Fruit fly (Drosophila melanogaster) whole organism, embryonic: Measurements from ENCODE around the gene Ppt1.

Source experiments
- Aef1 ChIP-seq: fragments of 200-800 bp; sonication (Bioruptor generic); IDR thresholded peaks from 3 replicates; pipeline ENCODE4 v1.3.6; 2022; ENCODE audit warnings: missing biosample characterization, missing genetic modification characterization
- Antp ChIP-seq: fragments of 200-800 bp; sonication (Bioruptor generic); optimal IDR thresholded peaks from 3 replicates; lab custom pipeline; 2016; ENCODE audit warnings: missing biosample characterization, missing genetic modification characterization
- B-H2 ChIP-seq: fragments of 200-800 bp; sonication (Bioruptor generic); optimal IDR thresholded peaks from 2 replicates; lab custom pipeline; 2018; ENCODE audit warnings: missing biosample characterization, mild to moderate bottlenecking, missing genetic modification characterization
- CG11560 ChIP-seq: fragments of 200-800 bp; sonication (Bioruptor generic); IDR thresholded peaks from 3 replicates; pipeline ENCODE4 v1.3.6; 2022; ENCODE audit warnings: missing biosample characterization, missing genetic modification characterization
- CG15269 ChIP-seq: fragments of 200-800 bp; sonication (Bioruptor generic); optimal IDR thresholded peaks from 2 replicates; lab custom pipeline; 2018; ENCODE audit warnings: missing biosample characterization, mild to moderate bottlenecking, missing genetic modification characterization, moderate library complexity
- CG15696 ChIP-seq: fragments of 200-800 bp; sonication (Bioruptor generic); optimal IDR thresholded peaks from 2 replicates; lab custom pipeline; 2019; ENCODE audit warnings: missing biosample characterization, mild to moderate bottlenecking, missing genetic modification characterization, moderate library complexity
- CG1602 ChIP-seq: fragments of 200-800 bp; sonication (Bioruptor generic); optimal IDR thresholded peaks from 3 replicates; lab custom pipeline; 2016; ENCODE audit warnings: missing biosample characterization, missing genetic modification characterization
- CG16863 ChIP-seq: fragments of 200-800 bp; sonication (Bioruptor generic); optimal IDR thresholded peaks from 3 replicates; lab custom pipeline; 2016; ENCODE audit warnings: missing biosample characterization, missing genetic modification characterization
- CG18011 ChIP-seq: fragments of 200-800 bp; sonication (Bioruptor generic); optimal IDR thresholded peaks from 2 replicates; lab custom pipeline; 2017; ENCODE audit warnings: missing biosample characterization, missing genetic modification characterization, mild to moderate bottlenecking, moderate library complexity, missing genotype
- CG30403 ChIP-seq: fragments of 200-800 bp; sonication (Bioruptor generic); optimal IDR thresholded peaks from 3 replicates; lab custom pipeline; 2016; ENCODE audit warnings: missing biosample characterization, missing genetic modification characterization
- CG30431 ChIP-seq: fragments of 200-800 bp; sonication (Bioruptor generic); optimal IDR thresholded peaks from 2 replicates; lab custom pipeline; 2017; ENCODE audit warnings: missing biosample characterization, missing genetic modification characterization
- CG3163 ChIP-seq: fragments of 200-800 bp; sonication (Bioruptor generic); optimal IDR thresholded peaks from 3 replicates; lab custom pipeline; 2016; ENCODE audit warnings: missing biosample characterization, missing genetic modification characterization
- CG4282 ChIP-seq: fragments of 200-800 bp; sonication (Bioruptor generic); optimal IDR thresholded peaks from 2 replicates; lab custom pipeline; 2016; ENCODE audit warnings: missing biosample characterization, missing genetic modification characterization
- CG5180 ChIP-seq: fragments of 200-800 bp; sonication (Bioruptor generic); optimal IDR thresholded peaks from 3 replicates; lab custom pipeline; 2017; ENCODE audit warnings: missing biosample characterization, missing genetic modification characterization, mild to moderate bottlenecking, moderate library complexity, missing genetic modification reagents
- CG6272 ChIP-seq: fragments of 200-800 bp; sonication (Bioruptor generic); IDR thresholded peaks from 2 replicates; pipeline ENCODE4 v1.3.6; 2022; ENCODE audit warnings: missing biosample characterization, missing genetic modification characterization
- CG6791 ChIP-seq: fragments of 200-800 bp; sonication (Bioruptor generic); IDR thresholded peaks from 3 replicates; pipeline ENCODE4 v1.3.6; 2022; ENCODE audit warnings: missing biosample characterization, missing genetic modification characterization; ENCODE audit not compliant: partially characterized antibody
- CG7928 ChIP-seq: fragments of 200-800 bp; sonication (Bioruptor generic); optimal IDR thresholded peaks from 2 replicates; lab custom pipeline; 2017; ENCODE audit warnings: missing biosample characterization, mild to moderate bottlenecking, missing genetic modification characterization
- CG8089 ChIP-seq: fragments of 200-800 bp; sonication (Bioruptor generic); optimal IDR thresholded peaks from 3 replicates; lab custom pipeline; 2016; ENCODE audit warnings: missing biosample characterization, missing genetic modification characterization
- CG8388 ChIP-seq: fragments of 200-800 bp; sonication (Bioruptor generic); optimal IDR thresholded peaks from 2 replicates; lab custom pipeline; 2019; ENCODE audit warnings: missing biosample characterization, mild to moderate bottlenecking, missing genetic modification characterization, moderate library complexity
- CG8478 ChIP-seq: fragments of >200 bp; optimal IDR thresholded peaks from 2 replicates; lab custom pipeline; 2018
- CG8924 ChIP-seq: fragments of 200-800 bp; optimal IDR thresholded peaks from 3 replicates; lab custom pipeline; 2019; ENCODE audit warnings: missing biosample characterization, mild to moderate bottlenecking, missing genetic modification characterization, moderate library complexity
- CkIIα-i1 ChIP-seq: fragments of 200-800 bp; sonication (Bioruptor generic); IDR thresholded peaks from 2 replicates; pipeline ENCODE4 v1.3.6; 2022; ENCODE audit warnings: missing biosample characterization, missing genetic modification characterization
- Dip2 ChIP-seq: fragments of 200-800 bp; sonication (Bioruptor generic); IDR thresholded peaks from 2 replicates; pipeline ENCODE4 v1.3.6; 2022; ENCODE audit warnings: missing biosample characterization, missing genetic modification characterization
- Drgx ChIP-seq: fragments of 200-800 bp; sonication (Bioruptor generic); IDR thresholded peaks from 2 replicates; pipeline ENCODE4 v1.3.6; 2022; ENCODE audit warnings: missing biosample characterization, missing genetic modification characterization
- HLH3B ChIP-seq: fragments of 200-800 bp; sonication (Bioruptor generic); IDR thresholded peaks from 2 replicates; pipeline ENCODE4 v1.3.6; 2022; ENCODE audit warnings: missing biosample characterization, missing genetic modification characterization
- HLH4C ChIP-seq: fragments of 200-800 bp; sonication (Bioruptor generic); IDR thresholded peaks from 3 replicates; pipeline ENCODE4 v1.3.6; 2022; ENCODE audit warnings: missing biosample characterization, missing genetic modification characterization; ENCODE audit not compliant: partially characterized antibody
- Hey ChIP-seq: fragments of 200-800 bp; sonication (Bioruptor generic); optimal IDR thresholded peaks from 3 replicates; lab custom pipeline; 2018; ENCODE audit warnings: missing biosample characterization, mild to moderate bottlenecking, missing genetic modification characterization
- HmgZ ChIP-seq: fragments of 200-800 bp; sonication (Bioruptor generic); optimal IDR thresholded peaks from 2 replicates; lab custom pipeline; 2018; ENCODE audit warnings: missing biosample characterization, mild to moderate bottlenecking, missing genetic modification characterization
- Mad ChIP-seq: fragments of 200-800 bp; sonication (Bioruptor generic); optimal IDR thresholded peaks from 2 replicates; lab custom pipeline; 2016; ENCODE audit warnings: missing biosample characterization, missing genetic modification characterization
- NK7.1 ChIP-seq: fragments of 200-800 bp; sonication (Bioruptor generic); optimal IDR thresholded peaks from 3 replicates; lab custom pipeline; 2016; ENCODE audit warnings: missing biosample characterization, missing genetic modification characterization
- Ptx1 ChIP-seq: fragments of 200-800 bp; sonication (Bioruptor generic); IDR thresholded peaks from 2 replicates; pipeline ENCODE4 v1.3.6; 2022; ENCODE audit warnings: missing biosample characterization, missing genetic modification characterization
- Rfx ChIP-seq: fragments of 200-800 bp; sonication (Bioruptor generic); IDR thresholded peaks from 2 replicates; pipeline ENCODE4 v1.3.6; 2022; ENCODE audit warnings: missing biosample characterization, missing genetic modification characterization
- Stat92E ChIP-seq, 3 experiments: fragments of >200 bp in 2 of 3; fragments of 200-800 bp in 1 of 3; sonication (Bioruptor generic) in 1 of 3; optimal IDR thresholded peaks; 2 replicates each; lab custom pipeline; 2017 to 2019; ENCODE audit warnings: missing biosample characterization in 3 of 3, missing genetic modification characterization in 3 of 3, mild to moderate bottlenecking in 1 of 3, moderate library complexity in 1 of 3
- al ChIP-seq: fragments of 200-800 bp; sonication (Bioruptor generic); IDR thresholded peaks from 2 replicates; pipeline ENCODE4 v1.3.6; 2022; ENCODE audit warnings: missing biosample characterization, missing genetic modification characterization
- btn ChIP-seq: fragments of 200-800 bp; sonication (Bioruptor generic); optimal IDR thresholded peaks from 2 replicates; lab custom pipeline; 2016; ENCODE audit warnings: missing biosample characterization, missing genetic modification characterization
- chm ChIP-seq: fragments of 200-800 bp; sonication (Bioruptor generic); IDR thresholded peaks from 2 replicates; pipeline ENCODE4 v1.3.6; 2022; ENCODE audit warnings: missing biosample characterization, missing genetic modification characterization
- dati ChIP-seq: fragments of 200-800 bp; sonication (Bioruptor generic); IDR thresholded peaks from 2 replicates; pipeline ENCODE4 v1.3.6; 2022; ENCODE audit warnings: missing biosample characterization, missing genetic modification characterization
- dmrt99B ChIP-seq: fragments of 200-800 bp; sonication (Bioruptor generic); optimal IDR thresholded peaks from 2 replicates; lab custom pipeline; 2018; ENCODE audit warnings: missing biosample characterization, mild to moderate bottlenecking, missing genetic modification characterization, moderate library complexity
- emc ChIP-seq: fragments of 200-800 bp; sonication (Bioruptor generic); optimal IDR thresholded peaks from 2 replicates; lab custom pipeline; 2016; ENCODE audit warnings: missing biosample characterization, missing genetic modification characterization
- eve ChIP-seq, 2 experiments: fragments of >200 bp; optimal IDR thresholded peaks; 2 replicates each; lab custom pipeline; 2017; ENCODE audit warnings: missing biosample characterization in 2 of 2, missing genetic modification characterization in 2 of 2
- ewg ChIP-seq: fragments of 200-800 bp; sonication (Bioruptor generic); optimal IDR thresholded peaks from 3 replicates; lab custom pipeline; 2017; ENCODE audit warnings: mild to moderate bottlenecking, missing biosample characterization, missing genetic modification reagents, missing genetic modification characterization
- gsb-n ChIP-seq: fragments of 200-800 bp; sonication (Bioruptor generic); optimal IDR thresholded peaks from 3 replicates; lab custom pipeline; 2018; ENCODE audit warnings: missing biosample characterization, mild to moderate bottlenecking, missing genetic modification characterization
- her ChIP-seq: fragments of 200-800 bp; sonication (Bioruptor generic); optimal IDR thresholded peaks from 2 replicates; lab custom pipeline; 2016; ENCODE audit warnings: missing biosample characterization, missing genetic modification characterization
- mam ChIP-seq: fragments of 200-800 bp; sonication (Bioruptor generic); optimal IDR thresholded peaks from 3 replicates; lab custom pipeline; 2016; ENCODE audit warnings: missing biosample characterization, missing genetic modification characterization
- pan ChIP-seq, 4 experiments: fragments of >200 bp in 3 of 4; fragments of 200-800 bp in 1 of 4; sonication (Bioruptor generic) in 1 of 4; optimal IDR thresholded peaks in 3 of 4; IDR thresholded peaks in 1 of 4; 2 replicates each; pipeline versions ENCODE4 v1.3.6 to Lab custom; 2017 to 2022; ENCODE audit warnings: missing biosample characterization in 2 of 4, missing genetic modification characterization in 2 of 4, mixed read lengths in 1 of 4
- pb ChIP-seq: fragments of 200-800 bp; sonication (Bioruptor generic); optimal IDR thresholded peaks from 3 replicates; lab custom pipeline; 2016; ENCODE audit warnings: missing biosample characterization, missing genetic modification characterization
- repo ChIP-seq: fragments of 200-800 bp; sonication (Bioruptor generic); optimal IDR thresholded peaks from 2 replicates; lab custom pipeline; 2016; ENCODE audit warnings: missing biosample characterization, missing genetic modification characterization
- sim ChIP-seq: fragments of 200-800 bp; sonication (Bioruptor generic); IDR thresholded peaks from 2 replicates; pipeline ENCODE4 v1.3.6; 2022; ENCODE audit warnings: missing biosample characterization, missing genetic modification characterization
- twi ChIP-seq: fragments of 200-800 bp; optimal IDR thresholded peaks from 2 replicates; lab custom pipeline; 2019; ENCODE audit warnings: missing biosample characterization, mild to moderate bottlenecking, missing genetic modification characterization, moderate library complexity
- yki ChIP-seq: fragments of >200 bp; optimal IDR thresholded peaks from 3 replicates; lab custom pipeline; 2018
- zfh1 ChIP-seq: fragments of 200-800 bp; sonication (Bioruptor generic); IDR thresholded peaks from 3 replicates; pipeline ENCODE4 v1.3.6; 2022; ENCODE audit warnings: missing biosample characterization, missing genetic modification characterization
- zfh2 ChIP-seq: fragments of 200-800 bp; sonication (Bioruptor generic); optimal IDR thresholded peaks from 2 replicates; lab custom pipeline; 2016; ENCODE audit warnings: missing biosample characterization, missing genetic modification characterization

Gene Ppt1

DNA sequence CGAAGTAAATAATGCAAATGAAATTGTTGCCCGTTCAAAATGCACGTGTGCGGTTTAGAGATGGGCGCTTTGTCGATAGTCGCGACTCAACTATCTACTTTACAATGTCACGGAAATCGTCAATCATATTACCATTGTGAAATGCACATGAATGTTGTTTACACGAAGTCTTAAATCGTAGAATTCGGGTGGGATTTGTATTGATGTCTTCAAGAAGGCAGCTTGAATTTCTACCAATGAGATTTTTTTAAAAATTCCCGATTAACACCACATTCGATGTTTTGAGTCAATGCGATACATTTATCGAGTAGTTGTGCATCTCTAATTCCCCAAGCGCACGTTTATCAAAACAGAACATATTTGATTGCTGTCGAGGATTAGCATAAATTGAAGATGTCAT, 30.2 kb upstream of the Ppt1 start, which contains the start of gene CG1789 (continued):
- TF ChIP-seq CG8089 = no peak
- TF ChIP-seq CG8924 (tag; lab: Kevin White, UChicago) = no peak
- no peak for TF ChIP-seq Hey (tag; lab: Kevin White, UChicago)
- no peak for TF ChIP-seq CG6272
- no peak for TF ChIP-seq CkIIα-i1 (GFP tag; lab: Robert Waterston, UW)
- TF ChIP-seq Stat92E (GFP tag; optimal IDR thresholded peaks at IDR 0.05; lab: Kevin White, UChicago) = no peak
- TF ChIP-seq eve (GFP tag; optimal IDR thresholded peaks at IDR 0.05; lab: Kevin White, UChicago) = no peak
- peak; percentile 2 for TF ChIP-seq twi
- TF ChIP-seq Rfx (GFP tag; lab: Robert Waterston, UW) = 0 out of 2 replicates have a peak, but pooled peaks have one; percentile 49
- TF ChIP-seq pan (optimal IDR thresholded peaks at IDR 0.05; lab: Kevin White, UChicago) = no peak
- TF ChIP-seq pan (GFP tag; optimal IDR thresholded peaks at IDR 0.05 in 1 of 2, IDR thresholded peaks at IDR 0.05 in 1 of 2) = peak in 1 of 2 experiments; percentile 10
- TF ChIP-seq CG5180 (GFP tag; lab: Kevin White, UChicago) = no peak
- TF ChIP-seq Drgx (GFP tag; lab: Robert Waterston, UW) = no peak
- TF ChIP-seq gsb-n (tag; lab: Kevin White, UChicago) = no peak
- no peak for TF ChIP-seq ewg (GFP tag; lab: Kevin White, UChicago)
- TF ChIP-seq yki (lab: Kevin White, UChicago) = no peak
- TF ChIP-seq CG30403 = peak; percentile 34
- TF ChIP-seq emc (GFP tag; lab: Kevin White, UChicago) = no peak
- no peak for TF ChIP-seq CG4282 (GFP tag; lab: Kevin White, UChicago)
- no peak for TF ChIP-seq CG7928 (GFP tag; lab: Kevin White, UChicago)
- TF ChIP-seq chm (GFP tag; lab: Robert Waterston, UW) = no peak
- peak; percentile 75; the same call in 2 of the 3 replicates for TF ChIP-seq CG11560
- TF ChIP-seq Mad (GFP tag; lab: Kevin White, UChicago) = peak; percentile 23
- TF ChIP-seq CG6791 = peak; percentile 84
- no peak for TF ChIP-seq dmrt99B (tag; lab: Kevin White, UChicago)
- no peak for TF ChIP-seq CG8478 (lab: Kevin White, UChicago)
- peak; percentile 3 for TF ChIP-seq CG15696 (tag; lab: Kevin White, UChicago)
- no peak for TF ChIP-seq zfh1 (GFP tag; lab: Robert Waterston, UW)
- TF ChIP-seq CG8388 (GFP tag; lab: Kevin White, UChicago) = no peak
- peak; percentile 1 for TF ChIP-seq btn (GFP tag; lab: Kevin White, UChicago)
- no peak for TF ChIP-seq al (GFP tag; lab: Robert Waterston, UW)
- TF ChIP-seq Antp (GFP tag; lab: Kevin White, UChicago) = peak; percentile 67
- peak; percentile 21 for TF ChIP-seq her
- peak; percentile 37; the same call in 1 of the 2 replicates for TF ChIP-seq Ptx1 (GFP tag; lab: Robert Waterston, UW)
- no peak for TF ChIP-seq dati
- no peak for TF ChIP-seq CG30431 (GFP tag; lab: Kevin White, UChicago)
- TF ChIP-seq zfh2 (GFP tag; lab: Kevin White, UChicago) = peak; percentile 10
- TF ChIP-seq CG3163 (GFP tag; lab: Kevin White, UChicago) = no peak
- peak; percentile 50 for TF ChIP-seq HmgZ (tag; lab: Kevin White, UChicago)
- TF ChIP-seq CG18011 (GFP tag; lab: Kevin White, UChicago) = no peak
- TF ChIP-seq Dip2 (GFP tag; lab: Robert Waterston, UW) = no peak
- no peak for TF ChIP-seq Aef1
- TF ChIP-seq mam (GFP tag; lab: Kevin White, UChicago) = peak; percentile 63
- TF ChIP-seq pb = peak; percentile 10
- TF ChIP-seq HLH4C (GFP tag; lab: Robert Waterston, UW) = peak; percentile 84; the same call in 2 of the 3 replicates
- no peak for TF ChIP-seq sim (GFP tag; lab: Robert Waterston, UW)
- no peak for TF ChIP-seq NK7.1 (GFP tag; lab: Kevin White, UChicago)
- TF ChIP-seq CG16863 (GFP tag; lab: Kevin White, UChicago) = no peak
- TF ChIP-seq repo (GFP tag; lab: Kevin White, UChicago) = no peak
- no peak for TF ChIP-seq B-H2 (GFP tag; lab: Kevin White, UChicago)
- no peak for TF ChIP-seq CG15269 (tag; lab: Kevin White, UChicago)
- TF ChIP-seq HLH3B (GFP tag; lab: Robert Waterston, UW) = no peak
- TF ChIP-seq CG1602 = no peak
